In the genomic region with DNA sequence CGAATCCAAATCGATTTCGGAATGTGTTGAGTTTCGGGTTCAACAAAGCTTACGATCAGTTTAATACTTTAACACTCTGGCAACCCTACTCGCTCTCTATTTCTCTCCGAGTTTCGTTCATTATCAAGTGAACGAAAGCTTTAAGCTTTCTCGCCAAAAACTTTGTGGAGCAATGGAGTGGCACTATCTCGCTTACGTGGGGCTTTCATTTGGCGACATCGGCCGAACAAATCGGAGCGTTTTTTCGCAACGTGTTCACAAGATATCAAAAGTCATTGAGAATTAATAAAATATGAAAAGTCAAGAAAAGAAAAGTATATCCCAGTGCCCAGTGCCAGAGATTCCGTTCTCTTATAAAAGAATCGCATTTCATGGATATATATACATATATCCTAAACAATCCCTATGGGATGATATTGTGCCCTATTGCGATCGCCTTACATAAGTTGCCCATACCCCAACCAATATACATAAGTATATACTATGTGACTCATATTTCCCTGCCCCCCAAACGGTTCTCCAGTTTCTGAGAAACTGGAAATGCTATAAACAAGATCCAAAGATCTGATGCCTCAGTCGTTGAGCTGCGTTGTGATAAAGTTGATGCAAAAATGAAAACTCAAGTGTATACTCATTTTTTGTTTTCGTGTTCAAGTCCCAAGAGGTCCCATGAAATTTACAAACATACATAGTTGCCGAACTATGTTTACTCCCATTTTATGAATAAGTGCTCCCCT, we compare ENCODE assay signal across 5 fruit fly cellular contexts.
TF ChIP-seq lines count a peak whose summit lies in the region.

No protein-coding gene starts in this region.

- no peak for TF ChIP-seq CTCF in whole organism, embryonic (GFP tag; optimal IDR thresholded peaks at IDR 0.05; lab: Kevin White, UChicago)

TF ChIP-seq in whole organism, adult, 20 proteins besides CTCF, POLR2A, EP300 and RAD21:
- TF ChIP-seq CG14711 (tag; optimal IDR thresholded peaks at IDR 0.05; lab: Kevin White, UChicago) (peak; percentile 81), CG33017 (tag; optimal IDR thresholded peaks at IDR 0.05; lab: Kevin White, UChicago) (peak; percentile 31), CG7101 (tag; optimal IDR thresholded peaks at IDR 0.05; lab: Kevin White, UChicago) (peak; percentile 67), kay (GFP tag; lab: Kevin White, UChicago; ENCODE audit: borderline replicate concordance) (peak; percentile 86), bab1 (GFP tag; optimal IDR thresholded peaks at IDR 0.05; lab: Kevin White, UChicago) (peak; percentile 61), pad (GFP tag; optimal IDR thresholded peaks at IDR 0.05; lab: Kevin White, UChicago) (peak; percentile 6), toe (GFP tag; optimal IDR thresholded peaks at IDR 0.05; lab: Kevin White, UChicago) (no peak), tj (GFP tag; optimal IDR thresholded peaks at IDR 0.05; lab: Kevin White, UChicago) (peak; percentile 41), Mnt (GFP tag; optimal IDR thresholded peaks at IDR 0.05; lab: Kevin White, UChicago) (peak; percentile 64), CG5204 (GFP tag; optimal IDR thresholded peaks at IDR 0.05; lab: Kevin White, UChicago) (peak; percentile 13), CG1620 (GFP tag; optimal IDR thresholded peaks at IDR 0.05; lab: Kevin White, UChicago) (no peak), CG11617 (GFP tag; optimal IDR thresholded peaks at IDR 0.05; lab: Kevin White, UChicago) (no peak), cic (GFP tag; optimal IDR thresholded peaks at IDR 0.05; lab: Kevin White, UChicago) (no peak), CG12768 (GFP tag; optimal IDR thresholded peaks at IDR 0.05; lab: Kevin White, UChicago) (no peak)
TF ChIP-seq in whole organism, adult: peak in this region for 9.

TF ChIP-seq in whole organism, embryonic, 481 proteins besides CTCF, POLR2A, EP300 and RAD21 (continues in another document):
- TF ChIP-seq Pdp1 (GFP tag; optimal IDR thresholded peaks at IDR 0.05; lab: Kevin White, UChicago), result peak in 1 of 2 experiments; percentile 86
- peak; percentile 2 for TF ChIP-seq Dp (GFP tag; optimal IDR thresholded peaks at IDR 0.05; lab: Kevin White, UChicago)
- no peak for TF ChIP-seq ham (GFP tag; IDR thresholded peaks at IDR 0.05; lab: Robert Waterston, UW)
- TF ChIP-seq CG15514 (GFP tag; optimal IDR thresholded peaks at IDR 0.05; lab: Kevin White, UChicago), result peak; percentile 23
- no peak for TF ChIP-seq Nf-YA (GFP tag; IDR thresholded peaks at IDR 0.05; lab: Robert Waterston, UW)
- TF ChIP-seq B-H2 (GFP tag; optimal IDR thresholded peaks at IDR 0.05; lab: Kevin White, UChicago), result peak; percentile 3
- peak; percentile 26 for TF ChIP-seq lbe (GFP tag; optimal IDR thresholded peaks at IDR 0.05; lab: Kevin White, UChicago)
- TF ChIP-seq lab (GFP tag; optimal IDR thresholded peaks at IDR 0.05; lab: Kevin White, UChicago), result peak; percentile 13
- peak; percentile 57 for TF ChIP-seq CG13894 (tag; optimal IDR thresholded peaks at IDR 0.05; lab: Kevin White, UChicago)
- peak; percentile 20 for TF ChIP-seq CG34376 (GFP tag; optimal IDR thresholded peaks at IDR 0.05; lab: Kevin White, UChicago)
- TF ChIP-seq sens (GFP tag; lab: Kevin White, UChicago), result peak; percentile 61
- TF ChIP-seq dmrt99B (tag; optimal IDR thresholded peaks at IDR 0.05; lab: Kevin White, UChicago), result peak; percentile 2
- TF ChIP-seq Ada2b (GFP tag; IDR thresholded peaks at IDR 0.05; lab: Robert Waterston, UW), result no peak
- TF ChIP-seq Trl (optimal IDR thresholded peaks at IDR 0.05; lab: Kevin White, UChicago), result peak; percentile 25 to 37
- TF ChIP-seq Trl (GFP tag; optimal IDR thresholded peaks at IDR 0.05; lab: Kevin White, UChicago), result no peak
- TF ChIP-seq CG11085 (GFP tag; IDR thresholded peaks at IDR 0.05; lab: Robert Waterston, UW), result no peak
- 0 out of 2 replicates have a peak, but pooled peaks have one; percentile 5 for TF ChIP-seq slbo (GFP tag; IDR thresholded peaks at IDR 0.05; lab: Robert Waterston, UW)

TF ChIP-seq in whole organism, prepupa, 60 proteins besides CTCF, POLR2A, EP300 and RAD21:
- TF ChIP-seq Eip78C (GFP tag; lab: Kevin White, UChicago), result peak; percentile 75
- peak; percentile 47 for TF ChIP-seq vri (GFP tag; optimal IDR thresholded peaks at IDR 0.05; lab: Kevin White, UChicago)
- peak; percentile 52 for TF ChIP-seq dsx (GFP tag; optimal IDR thresholded peaks at IDR 0.05; lab: Kevin White, UChicago; ENCODE audit: poor library complexity, severe bottlenecking)
- TF ChIP-seq eg (GFP tag; IDR thresholded peaks at IDR 0.05; lab: Robert Waterston, UW), result peak; percentile 5; the same call in 1 of the 3 replicates
- peak in 1 of 2 experiments; percentile 45 for TF ChIP-seq ss (GFP tag; optimal IDR thresholded peaks at IDR 0.05; lab: Kevin White, UChicago)
- peak; percentile 9 for TF ChIP-seq svp (GFP tag; lab: Kevin White, UChicago)
- peak; percentile 53; the same call in 2 of the 3 replicates for TF ChIP-seq CG6163 (GFP tag; IDR thresholded peaks at IDR 0.05; lab: Robert Waterston, UW)
- no peak for TF ChIP-seq CG6276 (GFP tag; optimal IDR thresholded peaks at IDR 0.05; lab: Kevin White, UChicago)
- TF ChIP-seq CG1621 (tag; optimal IDR thresholded peaks at IDR 0.05; lab: Kevin White, UChicago), result no peak

TF ChIP-seq in whole organism, pupa, 21 proteins besides CTCF, POLR2A, EP300 and RAD21:
- TF ChIP-seq CG32121 (GFP tag; IDR thresholded peaks at IDR 0.05; lab: Robert Waterston, UW), result no peak
- peak; percentile 21 for TF ChIP-seq Pif1A (GFP tag; optimal IDR thresholded peaks at IDR 0.05; lab: Kevin White, UChicago)
- TF ChIP-seq EcR (GFP tag; optimal IDR thresholded peaks at IDR 0.05; lab: Kevin White, UChicago), result peak; percentile 35
- peak; percentile 36 for TF ChIP-seq Pif1B (GFP tag; optimal IDR thresholded peaks at IDR 0.05; lab: Kevin White, UChicago)
- TF ChIP-seq Ets98B (GFP tag; IDR thresholded peaks at IDR 0.05; lab: Robert Waterston, UW), result peak; percentile 27; the same call in 1 of the 2 replicates
- TF ChIP-seq CG17806 (tag; optimal IDR thresholded peaks at IDR 0.05; lab: Kevin White, UChicago), result no peak
- TF ChIP-seq CG12605 (GFP tag; IDR thresholded peaks at IDR 0.05; lab: Robert Waterston, UW), result 0 out of 2 replicates have a peak, but pooled peaks have one; percentile 5

TF ChIP-seq in whole organism, wandering third instar larva, 38 proteins besides CTCF, POLR2A, EP300 and RAD21:
- TF ChIP-seq foxo (GFP tag; optimal IDR thresholded peaks at IDR 0.05; lab: Kevin White, UChicago) (no peak), Sp1 (GFP tag; optimal IDR thresholded peaks at IDR 0.05; lab: Kevin White, UChicago) (peak; percentile 22), lola (GFP tag; optimal IDR thresholded peaks at IDR 0.05; lab: Kevin White, UChicago) (no peak), Abd-B (GFP tag; optimal IDR thresholded peaks at IDR 0.05; lab: Kevin White, UChicago) (no peak), HLH106 (tag; optimal IDR thresholded peaks at IDR 0.05; lab: Kevin White, UChicago) (no peak), pan (optimal IDR thresholded peaks at IDR 0.05; lab: Kevin White, UChicago) (no peak), ey (GFP tag; optimal IDR thresholded peaks at IDR 0.05; lab: Kevin White, UChicago) (no peak), dl (GFP tag; optimal IDR thresholded peaks at IDR 0.05; lab: Kevin White, UChicago; ENCODE audit: insufficient read depth in 1 of 2, partially characterized antibody in 2 of 2) (peak in 1 of 2 experiments; percentile 37), Jra (GFP tag; optimal IDR thresholded peaks at IDR 0.05; lab: Kevin White, UChicago) (no peak), woc (GFP tag; optimal IDR thresholded peaks at IDR 0.05; lab: Kevin White, UChicago) (no peak), usp (GFP tag; optimal IDR thresholded peaks at IDR 0.05; lab: Kevin White, UChicago) (no peak), Myc (optimal IDR thresholded peaks at IDR 0.05; lab: Kevin White, UChicago) (no peak), Mio (GFP tag; optimal IDR thresholded peaks at IDR 0.05; lab: Kevin White, UChicago) (no peak), tai (GFP tag; optimal IDR thresholded peaks at IDR 0.05; lab: Kevin White, UChicago) (no peak), psq (GFP tag; optimal IDR thresholded peaks at IDR 0.05; lab: Kevin White, UChicago) (no peak), N (GFP tag; optimal IDR thresholded peaks at IDR 0.05; lab: Kevin White, UChicago) (no peak), CrebA (GFP tag; optimal IDR thresholded peaks at IDR 0.05; lab: Kevin White, UChicago; ENCODE audit: borderline replicate concordance) (no peak), brk (GFP tag; optimal IDR thresholded peaks at IDR 0.05; lab: Kevin White, UChicago) (no peak), Vsx2 (GFP tag; optimal IDR thresholded peaks at IDR 0.05; lab: Kevin White, UChicago; ENCODE audit: partially characterized antibody) (no peak), Dfd (GFP tag; optimal IDR thresholded peaks at IDR 0.05; lab: Kevin White, UChicago) (no peak), sage (GFP tag; optimal IDR thresholded peaks at IDR 0.05; lab: Kevin White, UChicago) (peak; percentile 15), CG9705 (GFP tag; optimal IDR thresholded peaks at IDR 0.05; lab: Kevin White, UChicago) (no peak), OdsH (GFP tag; optimal IDR thresholded peaks at IDR 0.05; lab: Kevin White, UChicago) (no peak), h (GFP tag; optimal IDR thresholded peaks at IDR 0.05; lab: Kevin White, UChicago) (peak; percentile 8), Hnf4 (GFP tag; optimal IDR thresholded peaks at IDR 0.05; lab: Kevin White, UChicago) (no peak), dsf (GFP tag; optimal IDR thresholded peaks at IDR 0.05; lab: Kevin White, UChicago; ENCODE audit: borderline replicate concordance) (no peak), jim (GFP tag; optimal IDR thresholded peaks at IDR 0.05; lab: Kevin White, UChicago) (no peak), sv (GFP tag; optimal IDR thresholded peaks at IDR 0.05; lab: Kevin White, UChicago) (no peak), br (GFP tag; optimal IDR thresholded peaks at IDR 0.05; lab: Kevin White, UChicago) (no peak), Hr78 (GFP tag; optimal IDR thresholded peaks at IDR 0.05; lab: Kevin White, UChicago) (no peak), GATAd (GFP tag; optimal IDR thresholded peaks at IDR 0.05; lab: Kevin White, UChicago) (no peak), rgr (GFP tag; optimal IDR thresholded peaks at IDR 0.05; lab: Kevin White, UChicago) (peak; percentile 18), dmrt93B (GFP tag; optimal IDR thresholded peaks at IDR 0.05; lab: Kevin White, UChicago) (no peak), CG32264 (GFP tag; optimal IDR thresholded peaks at IDR 0.05; lab: Kevin White, UChicago) (no peak), Dif (GFP tag; optimal IDR thresholded peaks at IDR 0.05; lab: Kevin White, UChicago; ENCODE audit: partially characterized antibody) (no peak), Hr83 (GFP tag; optimal IDR thresholded peaks at IDR 0.05; lab: Kevin White, UChicago; ENCODE audit: poor library complexity, severe bottlenecking) (no peak), Rel (GFP tag; optimal IDR thresholded peaks at IDR 0.05; lab: Kevin White, UChicago) (no peak), Rel (tag; optimal IDR thresholded peaks at IDR 0.05; lab: Kevin White, UChicago) (peak; percentile 57), fru (GFP tag; optimal IDR thresholded peaks at IDR 0.05; lab: Kevin White, UChicago) (peak; percentile 17)
